Worm (Caenorhabditis elegans) whole organism, late embryonic: ENCODE measurements around the gene str-180.

Source experiments
- F13H6.1 ChIP-seq: sonication (generic microtip); optimal IDR thresholded peaks from 2 replicates; lab custom pipeline; 2016; ENCODE audit warnings: missing genetic modification characterization, missing compliant biosample characterization
- ahr-1 ChIP-seq: sonication (generic microtip); optimal IDR thresholded peaks from 2 replicates; lab custom pipeline; 2016; ENCODE audit warnings: missing genetic modification characterization, missing compliant biosample characterization
- ceh-18 ChIP-seq: sonication (generic microtip); optimal IDR thresholded peaks from 2 replicates; lab custom pipeline; 2016; ENCODE audit warnings: missing genetic modification characterization, missing compliant biosample characterization
- ceh-19 ChIP-seq: fragments of 200-800 bp; sonication (Bioruptor generic); optimal IDR thresholded peaks from 2 replicates; lab custom pipeline; 2018; ENCODE audit warnings: mild to moderate bottlenecking, missing genetic modification characterization, missing compliant biosample characterization
- ceh-31 ChIP-seq: sonication (generic microtip); optimal IDR thresholded peaks from 2 replicates; lab custom pipeline; 2016; ENCODE audit warnings: missing genetic modification characterization, missing compliant biosample characterization
- ceh-34 ChIP-seq: sonication (generic microtip); optimal IDR thresholded peaks from 2 replicates; lab custom pipeline; 2016; ENCODE audit warnings: mild to moderate bottlenecking, missing genetic modification characterization, missing compliant biosample characterization
- ceh-6 ChIP-seq: fragments of 200-800 bp; sonication (Bioruptor generic); optimal IDR thresholded peaks from 2 replicates; lab custom pipeline; 2018; ENCODE audit warnings: mild to moderate bottlenecking, missing genetic modification characterization, missing compliant biosample characterization
- ceh-9 ChIP-seq: sonication (generic microtip); optimal IDR thresholded peaks from 2 replicates; lab custom pipeline; 2016; ENCODE audit warnings: mild to moderate bottlenecking, missing genetic modification characterization, inconsistent platforms, missing compliant biosample characterization
- che-1 ChIP-seq: sonication (generic microtip); optimal IDR thresholded peaks from 2 replicates; lab custom pipeline; 2016; ENCODE audit warnings: mild to moderate bottlenecking, missing genetic modification characterization, missing compliant biosample characterization
- dve-1 ChIP-seq: sonication (generic microtip); optimal IDR thresholded peaks from 2 replicates; lab custom pipeline; 2017; ENCODE audit warnings: antibody characterized with exemption, mild to moderate bottlenecking, missing genetic modification characterization, missing compliant biosample characterization
- elt-4 ChIP-seq: sonication (generic microtip); optimal IDR thresholded peaks from 2 replicates; lab custom pipeline; 2016; ENCODE audit warnings: missing genetic modification characterization, missing compliant biosample characterization
- ets-4 ChIP-seq: sonication (generic microtip); optimal IDR thresholded peaks from 2 replicates; lab custom pipeline; 2016; ENCODE audit warnings: missing genetic modification characterization, missing compliant biosample characterization
- fkh-6 ChIP-seq: sonication (generic microtip); optimal IDR thresholded peaks from 2 replicates; lab custom pipeline; 2016; ENCODE audit warnings: missing genetic modification characterization, missing compliant biosample characterization
- hlh-6 ChIP-seq: sonication (generic microtip); optimal IDR thresholded peaks from 2 replicates; lab custom pipeline; 2016; ENCODE audit warnings: missing genotype, missing genetic modification characterization, missing compliant biosample characterization
- hlh-8 ChIP-seq: sonication (generic microtip); optimal IDR thresholded peaks from 2 replicates; lab custom pipeline; 2016; ENCODE audit warnings: missing genotype, missing genetic modification characterization, missing compliant biosample characterization
- lim-6 ChIP-seq: sonication (generic microtip); optimal IDR thresholded peaks from 2 replicates; lab custom pipeline; 2016; ENCODE audit warnings: missing genetic modification characterization, missing compliant biosample characterization
- nfya-1 ChIP-seq: sonication (generic microtip); optimal IDR thresholded peaks from 2 replicates; lab custom pipeline; 2017; ENCODE audit warnings: missing genetic modification characterization, mild to moderate bottlenecking, missing compliant biosample characterization, antibody characterized with exemption, moderate library complexity
- odd-2 ChIP-seq: sonication (generic microtip); optimal IDR thresholded peaks from 2 replicates; lab custom pipeline; 2017; ENCODE audit warnings: antibody characterized with exemption, mild to moderate bottlenecking, missing genetic modification characterization, missing compliant biosample characterization
- pat-9 ChIP-seq: fragments of 200-800 bp; sonication (Bioruptor generic); optimal IDR thresholded peaks from 2 replicates; lab custom pipeline; 2018; ENCODE audit warnings: mild to moderate bottlenecking, missing genetic modification characterization, moderate library complexity, missing compliant biosample characterization
- pha-2 ChIP-seq: sonication (generic microtip); optimal IDR thresholded peaks from 2 replicates; lab custom pipeline; 2017; ENCODE audit warnings: mild to moderate bottlenecking, missing genetic modification characterization, missing compliant biosample characterization
- pha-4 ChIP-seq: fragments of 150-350 bp; optimal IDR thresholded peaks from 2 replicates; lab custom pipeline; 2018; ENCODE audit warnings: missing biosample characterization, missing genetic modification reagents, missing genetic modification characterization
- pqm-1 ChIP-seq: sonication (generic microtip); optimal IDR thresholded peaks from 2 replicates; lab custom pipeline; 2016; ENCODE audit warnings: missing genetic modification characterization, missing compliant biosample characterization
- ref-2 ChIP-seq: sonication (generic microtip); optimal IDR thresholded peaks from 2 replicates; lab custom pipeline; 2016; ENCODE audit warnings: missing genetic modification characterization, missing compliant biosample characterization
- rnt-1 ChIP-seq: sonication (generic microtip); optimal IDR thresholded peaks from 2 replicates; lab custom pipeline; 2016; ENCODE audit warnings: missing genetic modification characterization, missing compliant biosample characterization
- sox-2 ChIP-seq: fragments of 200-800 bp; sonication (Bioruptor generic); IDR thresholded peaks from 2 replicates; pipeline ENCODE4 v1.3.6; 2022; ENCODE audit warnings: missing genetic modification reagents, missing genetic modification characterization, missing compliant biosample characterization
- sox-4 ChIP-seq: sonication (generic microtip); optimal IDR thresholded peaks from 2 replicates; lab custom pipeline; 2017; ENCODE audit warnings: mild to moderate bottlenecking, missing genetic modification characterization, inconsistent platforms, missing compliant biosample characterization
- unc-42 ChIP-seq: sonication (generic microtip); optimal IDR thresholded peaks from 2 replicates; lab custom pipeline; 2016; ENCODE audit warnings: missing genotype, missing genetic modification characterization, missing compliant biosample characterization
- unc-86 ChIP-seq: sonication (generic microtip); optimal IDR thresholded peaks from 2 replicates; lab custom pipeline; 2016; ENCODE audit warnings: missing genetic modification characterization, missing compliant biosample characterization
- zip-5 ChIP-seq: sonication (generic microtip); optimal IDR thresholded peaks from 2 replicates; lab custom pipeline; 2016; ENCODE audit warnings: missing genetic modification characterization, missing compliant biosample characterization
- ztf-16 ChIP-seq: sonication (generic microtip); optimal IDR thresholded peaks from 2 replicates; lab custom pipeline; 2017; ENCODE audit warnings: missing genetic modification characterization, missing compliant biosample characterization

str-180 gene

DNA sequence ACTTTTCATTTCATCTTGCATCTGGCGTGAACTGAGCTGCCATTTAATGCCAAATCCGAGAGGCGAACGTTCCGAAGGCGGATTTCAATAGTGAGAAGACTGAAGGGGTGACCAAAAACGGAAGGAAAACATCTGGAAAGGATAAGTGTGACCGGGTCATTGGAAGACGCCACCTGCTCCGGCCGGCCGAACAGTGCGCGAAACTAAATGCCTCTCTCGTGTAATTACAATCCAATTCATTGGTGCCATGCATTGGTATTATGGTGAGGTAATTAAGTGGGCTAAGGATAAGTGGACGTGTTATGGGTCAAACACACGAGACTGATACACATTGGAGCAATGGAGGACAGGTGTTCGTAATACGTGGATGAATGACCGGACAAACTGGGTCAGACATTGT, 15.9 kb upstream of the str-180 start:
- TF ChIP-seq ceh-31 (tag; lab: Kevin White, UChicago) (peak; percentile 40), ceh-6 (GFP tag; lab: Kevin White, UChicago) (no peak), sox-2 (GFP tag; lab: Robert Waterston, UW) (peak; percentile 38), unc-42 (peak; percentile 43)

DNA sequence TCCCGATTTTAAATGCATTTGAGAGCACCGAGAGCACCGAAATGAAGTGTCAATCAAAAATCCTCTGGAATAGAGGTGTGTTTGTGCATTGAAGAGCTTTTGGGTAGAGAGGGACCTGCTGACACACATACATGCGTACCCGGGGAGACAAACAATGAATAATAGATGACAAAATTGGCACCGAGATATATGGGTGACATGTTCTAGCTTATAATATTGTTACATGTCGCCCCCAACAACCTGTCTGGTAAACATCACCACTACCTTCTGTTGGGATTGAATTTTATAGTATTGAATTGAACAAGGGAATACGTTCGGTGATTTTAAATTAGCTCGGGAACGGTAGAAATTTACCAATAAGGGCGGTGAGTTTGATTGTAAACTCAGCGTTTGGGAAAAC, 15.1 kb upstream of the str-180 start:
- no peak for TF ChIP-seq hlh-6 (tag; lab: Kevin White, UChicago)
- TF ChIP-seq pha-2 (tag; lab: Kevin White, UChicago) = no peak
- no peak for TF ChIP-seq sox-4 (tag; lab: Kevin White, UChicago)
- no peak for TF ChIP-seq ceh-9
- TF ChIP-seq zip-5 (tag; lab: Kevin White, UChicago) = no peak
- no peak for TF ChIP-seq ceh-6 (GFP tag; lab: Kevin White, UChicago)
- TF ChIP-seq ztf-16 (tag; lab: Kevin White, UChicago) = no peak
- TF ChIP-seq ceh-19 (GFP tag; lab: Kevin White, UChicago) = no peak
- TF ChIP-seq ahr-1 (tag; lab: Kevin White, UChicago) = no peak
- no peak for TF ChIP-seq F13H6.1 (tag; lab: Kevin White, UChicago)
- TF ChIP-seq rnt-1 (tag; lab: Kevin White, UChicago) = no peak
- TF ChIP-seq, all 69 proteins: peak for 0

DNA sequence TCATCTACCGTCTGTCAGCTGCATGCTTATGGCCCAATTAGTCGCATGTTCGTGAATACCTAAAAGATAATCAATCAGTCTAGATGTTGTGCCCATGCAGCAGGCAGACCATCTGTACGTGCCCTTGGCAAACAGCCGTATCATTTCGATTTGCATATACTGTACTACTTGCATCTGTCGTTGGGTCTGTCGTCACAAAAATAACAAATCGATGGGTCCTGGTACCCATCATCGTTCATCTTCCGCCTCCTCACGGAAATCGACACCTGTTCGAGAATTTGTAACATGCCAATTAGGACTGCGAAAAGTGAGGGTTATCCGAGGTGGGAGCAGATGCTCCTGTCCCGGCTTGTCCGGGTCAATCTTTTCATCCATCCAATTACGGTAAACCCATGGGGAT, 14.6 kb upstream of the str-180 start:
- no peak for TF ChIP-seq pat-9
- TF ChIP-seq che-1 (tag; lab: Kevin White, UChicago) = no peak
- TF ChIP-seq nfya-1 = no peak
- TF ChIP-seq ets-4 (tag; lab: Kevin White, UChicago) = no peak
- TF ChIP-seq sox-4 (tag; lab: Kevin White, UChicago) = no peak
- TF ChIP-seq zip-5 (tag; lab: Kevin White, UChicago) = no peak
- TF ChIP-seq ceh-18 (tag; lab: Kevin White, UChicago) = no peak
- TF ChIP-seq pha-2 (tag; lab: Kevin White, UChicago) = no peak

DNA sequence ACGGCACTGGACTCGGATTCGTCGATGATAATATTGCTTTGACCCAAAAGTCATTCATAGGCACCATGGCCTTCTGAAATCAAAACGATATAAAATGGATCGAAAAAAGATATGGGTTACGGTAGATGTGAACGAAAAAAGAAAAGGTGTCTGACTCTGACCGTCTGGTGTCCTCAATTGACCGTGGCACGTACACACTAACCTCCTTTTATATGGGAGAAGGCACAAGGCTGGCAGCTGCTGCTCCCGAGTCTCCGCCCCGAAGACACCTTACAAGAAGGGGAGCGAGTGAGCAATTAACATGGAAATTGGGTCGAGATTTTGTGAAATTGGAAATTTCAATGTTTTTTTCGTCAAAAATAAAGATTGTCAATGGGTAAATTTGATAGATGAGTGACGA, 12.9 kb upstream of the str-180 start, which contains the start of gene egl-46:
Gene egl-46, minus strand, starts transcription at position 73 of the 400 bp plus-strand sequence.
- TF ChIP-seq sox-4 (tag; lab: Kevin White, UChicago) (no peak), lim-6 (no peak), nfya-1 (no peak), ref-2 (no peak), fkh-6 (tag; lab: Kevin White, UChicago) (no peak)

DNA sequence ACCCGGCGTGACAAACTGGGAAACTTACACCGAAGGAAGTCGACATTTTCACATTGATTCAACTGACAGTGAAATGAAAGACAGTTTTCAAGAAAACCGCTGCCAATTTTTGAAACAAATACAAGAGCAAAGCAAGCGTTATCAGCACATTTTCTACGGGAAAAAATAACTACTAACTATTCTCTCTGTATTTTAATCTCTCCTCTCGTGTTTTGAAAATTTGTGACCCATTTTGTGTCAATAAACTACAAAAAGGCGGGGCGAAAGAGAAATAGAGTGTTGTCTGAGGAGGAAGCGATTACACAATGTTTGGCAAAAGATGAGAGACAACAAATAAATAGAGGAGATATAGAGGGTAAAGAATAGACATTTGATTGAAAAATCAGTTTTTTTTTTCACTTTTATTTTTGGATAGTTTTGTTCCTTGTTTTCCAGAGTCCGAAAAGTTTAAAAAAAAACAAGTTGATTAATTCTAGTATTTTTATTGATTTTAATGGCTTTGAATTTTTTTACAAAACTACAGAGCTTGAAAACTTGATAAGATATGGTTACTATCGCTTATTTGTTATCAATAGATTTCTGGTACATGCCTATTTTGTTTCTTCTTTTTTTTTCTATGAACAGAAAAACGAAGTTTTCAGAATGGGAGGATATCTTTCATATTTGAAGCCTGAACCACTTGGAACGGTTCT, 7.7 kb upstream of the str-180 start, which contains the start of gene cest-34:
Gene cest-34, plus strand, starts transcription at position 642 of the 692 bp plus-strand sequence.
- no peak for TF ChIP-seq pqm-1 (tag; lab: Kevin White, UChicago)
- TF ChIP-seq hlh-8 (tag; lab: Kevin White, UChicago) = no peak
- no peak for TF ChIP-seq hlh-6 (tag; lab: Kevin White, UChicago)
- no peak for TF ChIP-seq ceh-34
- TF ChIP-seq unc-86 (tag; lab: Kevin White, UChicago) = no peak
- TF ChIP-seq, all 69 proteins: peak for 0

DNA sequence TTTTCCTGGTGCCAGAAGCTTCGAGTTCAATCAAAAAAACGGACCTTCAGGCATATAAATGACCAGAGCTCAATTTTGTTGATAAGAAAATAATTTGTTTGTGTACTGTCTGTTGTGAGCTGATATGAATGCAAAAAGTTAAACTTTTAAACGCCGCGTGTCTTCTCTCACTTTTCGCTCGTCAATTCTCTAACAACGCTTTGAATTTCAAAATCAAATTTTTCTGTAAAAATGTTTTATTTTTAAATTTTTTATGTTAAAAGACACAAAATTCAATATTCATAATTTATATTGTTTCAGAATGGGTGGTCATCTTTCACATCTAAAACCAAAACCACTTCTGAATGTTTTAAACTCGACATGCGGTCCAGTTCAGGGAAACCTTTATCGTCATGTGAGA, 5.3 kb upstream of the str-180 start, which contains the start of gene cest-31:
Gene cest-31, plus strand, starts transcription at position 301 of the 400 bp plus-strand sequence.
- TF ChIP-seq dve-1 (tag; lab: Kevin White, UChicago) = no peak
- no peak for TF ChIP-seq odd-2 (tag; lab: Kevin White, UChicago)
- TF ChIP-seq che-1 (tag; lab: Kevin White, UChicago) = no peak
- TF ChIP-seq ets-4 (tag; lab: Kevin White, UChicago) = no peak

DNA sequence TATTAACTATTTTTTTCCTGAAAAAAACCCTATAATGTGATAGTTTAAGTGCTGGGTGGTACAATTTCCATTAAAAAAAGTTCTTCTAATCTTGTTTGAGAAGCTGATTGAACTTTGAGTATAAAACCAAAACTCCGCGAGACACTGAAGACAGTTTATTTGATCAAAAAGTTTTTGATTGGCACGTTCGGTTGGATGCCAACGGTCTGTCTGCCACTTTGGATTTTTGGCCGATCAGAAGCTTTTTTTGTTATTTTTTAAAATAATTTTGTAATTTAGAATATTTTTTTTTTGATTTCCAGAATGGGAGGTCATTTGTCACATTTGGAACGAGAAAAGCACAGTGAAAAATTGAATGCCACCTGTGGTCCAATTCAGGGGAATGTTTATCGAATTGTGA, 879 bp upstream of the str-180 start, which contains the start of gene cest-28:
Gene cest-28, plus strand, starts transcription at position 301 of the 400 bp plus-strand sequence.
- TF ChIP-seq ceh-19 (GFP tag; lab: Kevin White, UChicago) (no peak), sox-2 (GFP tag; lab: Robert Waterston, UW) (no peak), elt-4 (tag; lab: Kevin White, UChicago) (no peak), unc-86 (tag; lab: Kevin White, UChicago) (no peak), pha-4 (tag; lab: Kevin White, UChicago) (no peak), ceh-34 (no peak), pha-2 (tag; lab: Kevin White, UChicago) (no peak)
